Worm (Caenorhabditis elegans) whole organism, L3 larva: ENCODE measurements around the gene erd-2.1.

Experiments
- ZK546.5 ChIP-seq: sonication (generic microtip); optimal IDR thresholded peaks from 2 replicates; lab custom pipeline; 2017; ENCODE audit warnings: missing biosample characterization, missing genetic modification characterization
- aly-2 ChIP-seq: fragments of 150-350 bp; optimal IDR thresholded peaks from 2 replicates; lab custom pipeline; 2014; ENCODE audit warnings: missing biosample characterization, missing genetic modification characterization
- ama-1 ChIP-seq: fragments of 150-350 bp; optimal IDR thresholded peaks from 2 replicates; lab custom pipeline; 2018
- ceh-28 ChIP-seq: fragments of 150-350 bp; optimal IDR thresholded peaks from 2 replicates; lab custom pipeline; 2014; ENCODE audit warnings: missing biosample characterization, missing genetic modification reagents, missing genetic modification characterization
- daf-12 ChIP-seq: fragments of 150-350 bp; optimal IDR thresholded peaks from 2 replicates; lab custom pipeline; 2014; ENCODE audit warnings: missing biosample characterization, missing genetic modification reagents, missing genetic modification characterization
- egl-5 ChIP-seq: fragments of 150-350 bp; optimal IDR thresholded peaks from 2 replicates; lab custom pipeline; 2017; ENCODE audit warnings: missing biosample characterization, missing genetic modification reagents, missing genetic modification characterization, inconsistent platforms
- hmg-11 ChIP-seq: sonication (generic microtip); optimal IDR thresholded peaks from 2 replicates; lab custom pipeline; 2016; ENCODE audit warnings: missing genetic modification characterization, missing compliant biosample characterization
- mdl-1 ChIP-seq: fragments of 150-350 bp; optimal IDR thresholded peaks from 2 replicates; lab custom pipeline; 2014; ENCODE audit warnings: missing biosample characterization, missing genetic modification characterization
- nhr-11 ChIP-seq: fragments of 150-350 bp; optimal IDR thresholded peaks from 2 replicates; lab custom pipeline; 2014; ENCODE audit warnings: missing biosample characterization, missing genetic modification characterization
- nhr-25 ChIP-seq: sonication (generic microtip); optimal IDR thresholded peaks from 2 replicates; lab custom pipeline; 2017; ENCODE audit warnings: missing biosample characterization, missing genetic modification characterization
- pha-4 ChIP-seq: fragments of 150-350 bp; optimal IDR thresholded peaks from 2 replicates; lab custom pipeline; 2014; ENCODE audit warnings: missing biosample characterization, missing genetic modification reagents, missing genetic modification characterization
- snpc-4 ChIP-seq: fragments of 150-350 bp; optimal IDR thresholded peaks from 2 replicates; lab custom pipeline; 2014; ENCODE audit warnings: missing biosample characterization, missing genetic modification characterization
- unc-62 ChIP-seq: fragments of 150-350 bp; sonication (generic microtip); optimal IDR thresholded peaks from 4 replicates; lab custom pipeline; 2014; ENCODE audit warnings: missing biosample characterization, missing genetic modification reagents, missing genetic modification characterization
- ztf-11 ChIP-seq: fragments of 150-350 bp; optimal IDR thresholded peaks from 2 replicates; lab custom pipeline; 2014; ENCODE audit warnings: missing biosample characterization, missing genetic modification characterization

DNA sequence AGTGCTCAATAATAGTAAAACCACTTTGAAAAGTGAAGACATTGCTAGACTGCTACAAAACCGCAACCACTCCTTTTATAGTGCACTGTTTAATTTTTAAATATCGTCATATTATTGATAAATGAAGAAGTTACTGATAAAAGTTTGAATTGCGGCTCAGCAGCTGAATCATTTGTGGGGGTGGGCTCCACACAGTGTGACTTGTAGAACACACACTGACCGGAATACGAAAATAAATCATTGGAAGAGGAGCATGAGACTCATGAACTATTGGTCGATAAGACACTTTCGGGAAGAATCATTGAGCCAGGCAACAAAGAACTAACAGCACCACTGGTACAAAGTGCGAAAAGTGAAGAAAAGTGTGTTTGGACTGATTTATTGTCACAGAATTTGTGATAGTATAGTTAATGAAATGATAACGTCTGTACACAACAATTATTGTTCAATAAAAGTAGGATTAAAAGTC is 16.6 kb downstream of the erd-2.1 start, which contains the start of gene oac-14:
- TF ChIP-seq daf-12 (tag; lab: Kevin White, UChicago): no peak
- no peak for TF ChIP-seq hmg-11
- no peak for TF ChIP-seq unc-62 (GFP tag; lab: Kevin White, UChicago)
- TF ChIP-seq aly-2 (tag; lab: Kevin White, UChicago): no peak
- no peak for TF ChIP-seq mdl-1
- no peak for TF ChIP-seq ZK546.5 (tag; lab: Kevin White, UChicago)
- TF ChIP-seq pha-4 (tag; lab: Kevin White, UChicago): peak; percentile 50
- TF ChIP-seq nhr-25: no peak
- no peak for TF ChIP-seq nhr-11 (tag; lab: Kevin White, UChicago)
- TF ChIP-seq ceh-28 (tag; lab: Kevin White, UChicago): peak; percentile 31
- no peak for TF ChIP-seq snpc-4
- TF ChIP-seq egl-5 (tag; lab: Kevin White, UChicago): no peak
- no peak for TF ChIP-seq ztf-11 (tag; lab: Kevin White, UChicago)
- TF ChIP-seq ama-1 (lab: Kevin White, UChicago): no peak
